Worm (Caenorhabditis elegans): Measurements from ENCODE around the gene sas-7.

DNA sequence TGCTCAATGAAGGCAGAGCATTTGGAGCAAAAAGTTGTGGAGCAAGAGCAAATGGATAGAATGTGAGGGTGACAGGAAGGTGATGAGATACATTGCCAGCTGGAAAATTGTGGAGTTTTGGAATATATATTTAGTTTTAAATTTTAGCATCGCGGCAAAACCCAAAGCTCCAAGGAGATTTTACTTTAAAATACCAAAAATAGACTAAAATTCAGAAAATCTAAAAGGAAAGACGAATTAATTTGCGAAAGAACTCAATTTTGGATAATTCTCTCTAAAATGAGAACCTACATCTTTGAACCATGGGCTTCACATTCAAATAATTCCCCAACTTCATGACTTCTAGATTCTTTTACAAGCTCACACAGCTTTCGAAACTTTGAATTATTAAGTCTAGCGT is 11.7 kb downstream of the sas-7 start, which contains the start of gene T07C4.12:
- TF ChIP-seq him-1 (tag; optimal IDR thresholded peaks at IDR 0.05) (no peak), W03F9.2 (tag; optimal IDR thresholded peaks at IDR 0.05) (no peak)
